Worm (Caenorhabditis elegans) whole organism, L1 larva: ENCODE data around the gene C18H7.4.

ENCODE experiments used
- C34B4.2 ChIP-seq: sonication (generic microtip); optimal IDR thresholded peaks from 2 replicates; lab custom pipeline; 2017; ENCODE audit warnings: mild to moderate bottlenecking, missing genetic modification characterization, missing compliant biosample characterization
- aly-2 ChIP-seq: fragments of 150-350 bp; optimal IDR thresholded peaks from 2 replicates; lab custom pipeline; 2014; ENCODE audit warnings: missing biosample characterization, missing genetic modification characterization
- blmp-1 ChIP-seq: fragments of 150-350 bp; optimal IDR thresholded peaks from 2 replicates; lab custom pipeline; 2014; ENCODE audit warnings: missing biosample characterization, missing genetic modification characterization
- ceh-63 ChIP-seq: fragments of 200-800 bp; sonication (Bioruptor generic); optimal IDR thresholded peaks from 2 replicates; lab custom pipeline; 2018; ENCODE audit warnings: mild to moderate bottlenecking, missing genetic modification characterization, missing compliant biosample characterization
- ces-1 ChIP-seq: fragments of 150-350 bp; optimal IDR thresholded peaks from 2 replicates; lab custom pipeline; 2014; ENCODE audit warnings: missing biosample characterization, missing genetic modification reagents, missing genetic modification characterization
- dsc-1 ChIP-seq: sonication (generic microtip); optimal IDR thresholded peaks from 2 replicates; lab custom pipeline; 2016; ENCODE audit warnings: mild to moderate bottlenecking, missing genetic modification characterization, missing compliant biosample characterization
- fkh-8 ChIP-seq: sonication (generic microtip); optimal IDR thresholded peaks from 2 replicates; lab custom pipeline; 2016; ENCODE audit warnings: mild to moderate bottlenecking, missing genetic modification characterization, missing compliant biosample characterization
- irx-1 ChIP-seq: sonication (generic microtip); optimal IDR thresholded peaks from 2 replicates; lab custom pipeline; 2016; ENCODE audit warnings: missing genetic modification characterization, missing compliant biosample characterization
- jun-1 ChIP-seq: fragments of 150-350 bp; optimal IDR thresholded peaks from 2 replicates; lab custom pipeline; 2014; ENCODE audit warnings: missing biosample characterization, missing genetic modification reagents, missing genetic modification characterization
- lin-14 ChIP-seq: fragments of 200-800 bp; sonication (Bioruptor generic); optimal IDR thresholded peaks from 2 replicates; lab custom pipeline; 2018; ENCODE audit warnings: mild to moderate bottlenecking, missing genetic modification characterization, moderate library complexity, missing compliant biosample characterization
- lir-3 ChIP-seq: sonication (generic microtip); optimal IDR thresholded peaks from 2 replicates; lab custom pipeline; 2016; ENCODE audit warnings: mild to moderate bottlenecking, missing genetic modification characterization, moderate library complexity, missing compliant biosample characterization; ENCODE audit not compliant: poor library complexity
- lsy-2 ChIP-seq, 2 experiments: fragments of 150-350 bp; optimal IDR thresholded peaks; 2 replicates each; lab custom pipeline; 2014; ENCODE audit warnings: missing biosample characterization in 2 of 2, missing genetic modification characterization in 2 of 2
- mab-9 ChIP-seq: fragments of 200-800 bp; sonication (Bioruptor generic); IDR thresholded peaks from 2 replicates; pipeline ENCODE4 v1.3.6; 2022; ENCODE audit warnings: missing genetic modification reagents, missing genetic modification characterization, missing compliant biosample characterization
- mep-1 ChIP-seq: fragments of 150-350 bp; optimal IDR thresholded peaks from 2 replicates; lab custom pipeline; 2014; ENCODE audit warnings: missing biosample characterization, missing genetic modification characterization
- nhr-11 ChIP-seq: fragments of 150-350 bp; optimal IDR thresholded peaks from 2 replicates; lab custom pipeline; 2014; ENCODE audit warnings: missing biosample characterization, missing genetic modification characterization
- nhr-12 ChIP-seq: sonication (generic microtip); optimal IDR thresholded peaks from 2 replicates; lab custom pipeline; 2017; ENCODE audit warnings: missing biosample characterization, missing genetic modification characterization
- nhr-19 ChIP-seq: fragments of 200-800 bp; sonication (Bioruptor generic); conservative IDR thresholded peaks from 2 replicates; pipeline ENCODE4 v1.3.6; 2022; ENCODE audit warnings: missing genetic modification characterization, missing compliant biosample characterization
- nhr-47 ChIP-seq: sonication (generic microtip); optimal IDR thresholded peaks from 2 replicates; lab custom pipeline; 2016; ENCODE audit warnings: mild to moderate bottlenecking, missing genetic modification characterization, moderate library complexity, missing compliant biosample characterization
- nhr-71 ChIP-seq: sonication (generic microtip); optimal IDR thresholded peaks from 2 replicates; lab custom pipeline; 2016; ENCODE audit warnings: mild to moderate bottlenecking, missing genetic modification characterization, moderate library complexity, missing compliant biosample characterization
- nhr-85 ChIP-seq: sonication (generic microtip); peaks from one replicate; lab custom pipeline; 2016; ENCODE audit warnings: missing genetic modification characterization, inconsistent platforms, missing compliant biosample characterization
- pax-3 ChIP-seq: fragments of 200-800 bp; sonication (Bioruptor generic); optimal IDR thresholded peaks from 2 replicates; lab custom pipeline; 2018; ENCODE audit warnings: mild to moderate bottlenecking, missing genetic modification characterization, moderate library complexity, missing compliant biosample characterization
- pqm-1 ChIP-seq: sonication (generic microtip); optimal IDR thresholded peaks from 3 replicates; lab custom pipeline; 2017; ENCODE audit warnings: missing biosample characterization, missing genetic modification characterization
- skn-1 ChIP-seq: fragments of 150-350 bp; optimal IDR thresholded peaks from 2 replicates; lab custom pipeline; 2014; ENCODE audit warnings: missing biosample characterization, missing genetic modification characterization
- sox-4 ChIP-seq: sonication (generic microtip); optimal IDR thresholded peaks from 2 replicates; lab custom pipeline; 2016; ENCODE audit warnings: missing genetic modification characterization, missing compliant biosample characterization
- sup-37 ChIP-seq: fragments of 200-800 bp; sonication (Bioruptor generic); optimal IDR thresholded peaks from 2 replicates; lab custom pipeline; 2018; ENCODE audit warnings: mild to moderate bottlenecking, missing genetic modification characterization, missing compliant biosample characterization
- swsn-7 ChIP-seq: sonication (generic microtip); optimal IDR thresholded peaks from 2 replicates; lab custom pipeline; 2016; ENCODE audit warnings: missing genetic modification characterization, missing compliant biosample characterization
- tlp-1 ChIP-seq: fragments of 150-350 bp; optimal IDR thresholded peaks from 2 replicates; lab custom pipeline; 2014; ENCODE audit warnings: missing biosample characterization, missing genetic modification characterization
- unc-130 ChIP-seq: fragments of 150-350 bp; optimal IDR thresholded peaks from 2 replicates; lab custom pipeline; 2017; ENCODE audit warnings: missing biosample characterization, missing genetic modification characterization, inconsistent platforms
- unc-86 ChIP-seq: sonication (generic microtip); optimal IDR thresholded peaks from 2 replicates; lab custom pipeline; 2016; ENCODE audit warnings: missing genetic modification characterization, missing compliant biosample characterization
- vab-15 ChIP-seq: sonication (generic microtip); optimal IDR thresholded peaks from 2 replicates; lab custom pipeline; 2017; ENCODE audit warnings: missing genotype, mild to moderate bottlenecking, missing genetic modification characterization, missing compliant biosample characterization
- xbp-1 ChIP-seq: sonication (generic microtip); optimal IDR thresholded peaks from 2 replicates; lab custom pipeline; 2016; ENCODE audit warnings: missing genetic modification characterization, missing compliant biosample characterization
- zip-4 ChIP-seq: fragments of 200-800 bp; sonication (Bioruptor generic); optimal IDR thresholded peaks from 2 replicates; lab custom pipeline; 2018; ENCODE audit warnings: mild to moderate bottlenecking, missing genetic modification characterization, moderate library complexity, missing compliant biosample characterization

Gene C18H7.4

DNA sequence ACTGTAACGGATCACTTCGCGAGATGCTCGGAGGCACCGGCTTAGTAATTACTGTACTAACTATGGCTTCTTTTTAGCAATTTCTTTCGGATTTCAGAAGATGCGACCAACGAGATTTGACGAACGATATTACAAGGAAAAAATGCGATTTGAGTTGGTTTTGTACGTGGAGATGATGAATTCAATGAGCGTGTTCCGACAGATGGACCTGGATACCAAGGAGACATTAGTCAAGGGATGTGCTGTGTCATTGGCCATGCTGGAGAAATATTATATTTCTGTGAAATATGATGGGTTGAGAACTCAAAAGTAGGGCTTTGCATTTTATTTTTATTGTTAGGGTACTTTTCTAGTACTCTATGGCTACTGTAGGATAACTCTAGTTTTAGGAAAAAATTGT is 37.5 kb downstream of the C18H7.4 start:
- no peak for TF ChIP-seq zip-4 (GFP tag; lab: Kevin White, UChicago)

DNA sequence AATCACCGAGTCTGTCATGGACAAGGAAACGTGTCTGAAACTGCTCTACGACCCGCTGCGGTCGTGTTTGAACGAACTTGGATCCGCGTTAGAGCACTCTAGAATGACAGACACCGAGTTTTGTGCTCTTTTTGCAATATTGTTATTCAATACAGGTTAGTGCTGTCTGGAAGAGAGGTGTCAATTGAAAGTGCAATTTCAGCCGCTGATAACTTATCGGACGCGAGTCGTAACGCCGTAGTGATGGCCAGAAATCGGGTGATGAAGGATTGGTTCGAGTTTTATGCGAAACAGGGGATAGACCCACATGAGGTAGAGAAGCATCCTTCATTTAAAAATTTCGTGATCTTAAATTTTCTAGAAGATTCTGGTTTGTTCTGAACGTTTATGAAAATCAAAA is 38.7 kb downstream of the C18H7.4 start:
- TF ChIP-seq nhr-85 = peak; percentile 29
- no peak for TF ChIP-seq mab-9 (GFP tag; lab: Robert Waterston, UW)
- TF ChIP-seq, all 84 proteins: peak for 1

DNA sequence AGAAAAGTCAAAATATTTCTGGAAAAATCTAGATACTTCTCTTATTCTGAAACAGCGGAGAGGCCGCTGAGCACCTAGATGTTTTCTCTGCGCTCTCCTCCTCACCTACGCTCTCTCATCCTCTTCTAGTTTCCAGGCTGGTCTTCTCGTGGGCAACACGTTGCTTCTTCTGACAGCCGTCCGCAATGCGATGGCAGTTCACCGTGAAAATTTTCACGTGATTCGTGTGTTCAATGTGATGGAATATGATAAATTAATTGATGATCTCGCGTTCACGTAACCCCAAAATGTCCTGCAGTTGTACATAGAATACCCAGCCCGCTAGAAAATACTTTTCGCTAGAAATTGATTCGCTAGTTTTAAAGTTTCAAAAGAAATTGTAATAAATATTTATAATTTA is 40.4 kb downstream of the C18H7.4 start:
- TF ChIP-seq tlp-1 (no peak), C34B4.2 (no peak), xbp-1 (tag; lab: Kevin White, UChicago) (no peak), mep-1 (tag; lab: Kevin White, UChicago) (no peak), blmp-1 (tag; lab: Kevin White, UChicago) (no peak), sox-4 (tag; lab: Kevin White, UChicago) (no peak), lsy-2 (tag; optimal IDR thresholded peaks at IDR 0.05; lab: Kevin White, UChicago) (no peak), ces-1 (GFP tag; lab: Kevin White, UChicago) (no peak), nhr-12 (tag; lab: Kevin White, UChicago) (no peak), fkh-8 (tag; lab: Kevin White, UChicago) (no peak), ceh-63 (no peak), unc-86 (no peak), unc-130 (tag; lab: Kevin White, UChicago) (no peak)

DNA sequence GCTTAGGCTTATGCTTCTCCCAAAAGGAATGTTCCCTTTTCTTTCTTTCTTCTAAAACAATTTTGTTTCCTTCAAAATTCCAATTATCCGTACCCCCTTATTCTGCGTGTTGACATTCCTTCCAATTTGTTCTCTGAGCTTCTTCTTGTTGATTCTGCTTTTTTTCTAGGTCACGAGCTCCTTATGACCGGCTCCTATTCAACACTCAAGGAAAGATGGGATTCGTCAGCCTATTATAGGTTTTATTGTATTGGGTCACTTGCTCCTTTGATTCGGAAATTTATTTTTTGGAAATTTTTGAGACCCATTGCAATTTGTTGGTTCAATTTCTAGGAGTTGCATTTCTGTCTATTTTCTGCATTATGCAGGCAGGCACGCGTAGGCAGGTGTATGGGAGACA is 46.0 kb downstream of the C18H7.4 start:
- TF ChIP-seq vab-15 (tag; lab: Kevin White, UChicago) (no peak), pax-3 (tag; lab: Kevin White, UChicago) (peak; percentile 59), dsc-1 (tag; lab: Kevin White, UChicago) (peak; percentile 33), lin-14 (GFP tag; lab: Kevin White, UChicago) (peak; percentile 18), sup-37 (GFP tag; lab: Kevin White, UChicago) (no peak)

DNA sequence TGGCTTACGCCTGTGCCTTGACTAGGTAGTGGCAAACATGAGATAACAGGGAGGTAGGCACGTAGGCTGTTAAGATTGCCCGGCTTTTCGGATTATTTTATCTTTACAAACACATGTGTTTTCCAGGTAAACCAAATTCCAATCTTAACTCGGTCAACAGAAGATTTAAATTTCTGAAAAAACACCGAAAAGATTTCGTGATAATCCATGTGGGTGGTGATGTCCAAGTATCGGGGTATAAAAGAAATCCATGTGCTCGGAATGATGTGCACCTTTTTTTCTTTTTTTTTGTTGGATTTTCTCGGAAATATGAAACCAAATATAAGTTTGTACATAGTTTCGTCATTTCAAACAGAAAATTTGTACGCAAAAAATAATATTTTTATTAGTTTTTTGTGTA is 50.4 kb downstream of the C18H7.4 start:
- no peak for TF ChIP-seq skn-1 (tag; lab: Kevin White, UChicago)
- no peak for TF ChIP-seq aly-2 (tag; lab: Kevin White, UChicago)
- peak; percentile 87 for TF ChIP-seq dsc-1 (tag; lab: Kevin White, UChicago)
- peak; percentile 27 for TF ChIP-seq pax-3 (tag; lab: Kevin White, UChicago)
- no peak for TF ChIP-seq swsn-7 (tag; lab: Kevin White, UChicago)
- peak; percentile 28 for TF ChIP-seq nhr-47
- no peak for TF ChIP-seq pqm-1 (tag; lab: Kevin White, UChicago)
- TF ChIP-seq irx-1 (tag; lab: Kevin White, UChicago) = no peak
- no peak for TF ChIP-seq lsy-2 (tag; optimal IDR thresholded peaks at IDR 0.05; lab: Kevin White, UChicago)
- no peak for TF ChIP-seq lir-3 (tag; lab: Kevin White, UChicago)
- TF ChIP-seq jun-1 = no peak
- no peak for TF ChIP-seq nhr-19 (GFP tag; lab: Robert Waterston, UW)
- TF ChIP-seq nhr-11 (tag; lab: Kevin White, UChicago) = no peak
- TF ChIP-seq sox-4 (tag; lab: Kevin White, UChicago) = peak; percentile 62
- peak; percentile 29 for TF ChIP-seq nhr-71 (tag; lab: Kevin White, UChicago)
